Fruit fly (Drosophila melanogaster) whole organism, embryonic: Measurements from ENCODE around the gene Acp32CD.

Source experiments
- CG12299 ChIP-seq: fragments of 200-800 bp; sonication (Bioruptor generic); optimal IDR thresholded peaks from 2 replicates; lab custom pipeline; 2018; ENCODE audit warnings: missing biosample characterization, mild to moderate bottlenecking, missing genetic modification characterization
- CG12942 ChIP-seq: fragments of 200-800 bp; sonication (Bioruptor generic); optimal IDR thresholded peaks from 3 replicates; lab custom pipeline; 2016; ENCODE audit warnings: missing biosample characterization, missing genetic modification characterization
- Sry-δ ChIP-seq: fragments of 200-800 bp; sonication (Bioruptor generic); optimal IDR thresholded peaks from 2 replicates; lab custom pipeline; 2016; ENCODE audit warnings: missing biosample characterization, missing genetic modification characterization
- Usf ChIP-seq: fragments of 200-800 bp; sonication (Bioruptor generic); optimal IDR thresholded peaks from 2 replicates; lab custom pipeline; 2017; ENCODE audit warnings: missing genotype, missing biosample characterization, missing genetic modification characterization
- chm ChIP-seq: fragments of 200-800 bp; sonication (Bioruptor generic); IDR thresholded peaks from 2 replicates; pipeline ENCODE4 v1.3.6; 2022; ENCODE audit warnings: missing biosample characterization, missing genetic modification characterization
- dati ChIP-seq: fragments of 200-800 bp; sonication (Bioruptor generic); IDR thresholded peaks from 2 replicates; pipeline ENCODE4 v1.3.6; 2022; ENCODE audit warnings: missing biosample characterization, missing genetic modification characterization
- gsb ChIP-seq: fragments of 200-800 bp; sonication (Bioruptor generic); IDR thresholded peaks from 2 replicates; pipeline ENCODE4 v1.3.6; 2022; ENCODE audit warnings: missing biosample characterization, missing genetic modification characterization
- lola ChIP-seq, 3 experiments: fragments of >200 bp in 2 of 3; fragments of 200-800 bp in 1 of 3; sonication (Bioruptor generic) in 1 of 3; optimal IDR thresholded peaks; 2 replicates each; lab custom pipeline; 2017 to 2019; ENCODE audit warnings: missing biosample characterization in 3 of 3, missing genetic modification characterization in 3 of 3, mild to moderate bottlenecking in 1 of 3, moderate library complexity in 1 of 3

DNA sequence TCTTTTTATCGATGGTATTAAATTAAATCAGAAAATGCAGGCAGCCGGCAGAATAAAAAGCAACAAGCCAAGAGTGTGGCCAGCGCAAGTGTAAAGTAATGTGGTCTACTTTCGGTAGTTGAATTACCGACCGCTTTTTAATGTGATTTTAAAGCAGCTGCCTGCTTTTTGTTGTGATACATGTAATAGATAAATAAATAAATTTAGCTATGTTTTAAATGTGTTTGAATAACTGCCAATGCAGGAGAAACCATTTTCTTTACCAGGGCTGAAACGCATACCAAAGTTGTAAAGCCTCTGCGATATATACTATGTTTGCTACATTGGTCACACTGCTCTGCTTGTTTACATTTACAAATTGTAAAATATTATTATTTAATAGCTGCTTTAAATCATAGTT lies 45.3 kb upstream of the Acp32CD start, which contains the start of the genes Tmem214 and YL-1:
- TF ChIP-seq Usf (no peak), Sry-δ (GFP tag; lab: Kevin White, UChicago) (peak; percentile 29), lola (GFP tag; optimal IDR thresholded peaks at IDR 0.05; lab: Kevin White, UChicago) (no peak), chm (GFP tag; lab: Robert Waterston, UW) (no peak), dati (GFP tag; lab: Robert Waterston, UW) (no peak), CG12942 (no peak), CG12299 (tag; lab: Kevin White, UChicago) (peak; percentile 8), gsb (no peak)
